Fruit fly (Drosophila melanogaster): ENCODE results near the gene Had1.

The Had1 gene

dm6 chrX:16288492-16288964 lies 19.9 kb downstream of the Had1 start, which contains the start of the genes CG32576 and caz (continued):
- no peak for TF ChIP-seq CG32772 (GFP tag; IDR thresholded peaks at IDR 0.05)
- TF ChIP-seq HmgZ (tag; optimal IDR thresholded peaks at IDR 0.05) = peak; percentile 13
- no peak for TF ChIP-seq CG10565 (GFP tag; optimal IDR thresholded peaks at IDR 0.05)
- peak in 1 of 2 experiments; percentile 21 for TF ChIP-seq bsh (GFP tag; optimal IDR thresholded peaks at IDR 0.05)
- TF ChIP-seq sim (GFP tag; IDR thresholded peaks at IDR 0.05) = no peak
- TF ChIP-seq btn (GFP tag; optimal IDR thresholded peaks at IDR 0.05) = no peak
- peak; percentile 22 for TF ChIP-seq CG10147 (GFP tag; optimal IDR thresholded peaks at IDR 0.05)
- TF ChIP-seq CG18011 (GFP tag; optimal IDR thresholded peaks at IDR 0.05) = peak; percentile 40
- no peak for TF ChIP-seq D19A (tag; optimal IDR thresholded peaks at IDR 0.05)
- no peak for TF ChIP-seq al (GFP tag; IDR thresholded peaks at IDR 0.05)
- no peak for TF ChIP-seq H2.0 (GFP tag; IDR thresholded peaks at IDR 0.05)
- no peak for TF ChIP-seq chinmo (GFP tag; IDR thresholded peaks at IDR 0.05; ENCODE audit: partially characterized antibody)
- no peak for TF ChIP-seq chn (GFP tag; optimal IDR thresholded peaks at IDR 0.05)
- peak; percentile 60 for TF ChIP-seq Xbp1 (GFP tag; optimal IDR thresholded peaks at IDR 0.05)
- TF ChIP-seq CG42726 (GFP tag; IDR thresholded peaks at IDR 0.05; ENCODE audit: partially characterized antibody) = no peak
- TF ChIP-seq Asciz (GFP tag; optimal IDR thresholded peaks at IDR 0.05) = no peak
- no peak for TF ChIP-seq CG6854 (GFP tag; optimal IDR thresholded peaks at IDR 0.05)
- TF ChIP-seq CG4617 (GFP tag; optimal IDR thresholded peaks at IDR 0.05; ENCODE audit: borderline replicate concordance) = peak; percentile 26
- TF ChIP-seq stwl (tag; optimal IDR thresholded peaks at IDR 0.05) = peak; percentile 83
- peak; percentile 72 for TF ChIP-seq CG13287 (GFP tag; IDR thresholded peaks at IDR 0.05; ENCODE audit: partially characterized antibody)
- TF ChIP-seq ac (GFP tag; optimal IDR thresholded peaks at IDR 0.05) = no peak
- no peak for TF ChIP-seq Hr39 (optimal IDR thresholded peaks at IDR 0.05)
- TF ChIP-seq CG17829 (tag; optimal IDR thresholded peaks at IDR 0.05) = peak; percentile 53
- no peak for TF ChIP-seq CG10462 (GFP tag; optimal IDR thresholded peaks at IDR 0.05)
- no peak for TF ChIP-seq CG4730 (GFP tag; IDR thresholded peaks at IDR 0.05)
- TF ChIP-seq ind (GFP tag; optimal IDR thresholded peaks at IDR 0.05) = peak; percentile 29
- no peak for TF ChIP-seq Abd-B (GFP tag; optimal IDR thresholded peaks at IDR 0.05)
- TF ChIP-seq usp (GFP tag; optimal IDR thresholded peaks at IDR 0.05) = no peak
- no peak for TF ChIP-seq Doc2 (GFP tag; IDR thresholded peaks at IDR 0.05)
- TF ChIP-seq CG9437 (GFP tag; optimal IDR thresholded peaks at IDR 0.05) = no peak
- no peak for TF ChIP-seq Atf6 (GFP tag; IDR thresholded peaks at IDR 0.05)
- TF ChIP-seq ci (GFP tag; IDR thresholded peaks at IDR 0.05) = 0 out of 3 replicates have a peak, but pooled peaks have one; percentile 30
- TF ChIP-seq Ada2b (GFP tag; IDR thresholded peaks at IDR 0.05) = no peak
- no peak for TF ChIP-seq CG18619 (GFP tag; optimal IDR thresholded peaks at IDR 0.05)
- TF ChIP-seq bowl (GFP tag; IDR thresholded peaks at IDR 0.05) = no peak
- TF ChIP-seq cad (GFP tag; optimal IDR thresholded peaks at IDR 0.05) = no peak
- peak; percentile 49 for TF ChIP-seq Max (GFP tag; optimal IDR thresholded peaks at IDR 0.05)
- TF ChIP-seq CG8924 (tag; optimal IDR thresholded peaks at IDR 0.05) = peak; percentile 60
- TF ChIP-seq odd (GFP tag; optimal IDR thresholded peaks at IDR 0.05) = no peak
- TF ChIP-seq fd102C (GFP tag; optimal IDR thresholded peaks at IDR 0.05) = no peak
- peak; percentile 40 for TF ChIP-seq Myb (GFP tag; optimal IDR thresholded peaks at IDR 0.05)
- TF ChIP-seq run (tag; optimal IDR thresholded peaks at IDR 0.05) = no peak
- no peak for TF ChIP-seq pan (optimal IDR thresholded peaks at IDR 0.05)
- TF ChIP-seq pan (GFP tag; optimal IDR thresholded peaks at IDR 0.05 in 1 of 2, IDR thresholded peaks at IDR 0.05 in 1 of 2) = no peak
- no peak for TF ChIP-seq Rx (GFP tag; IDR thresholded peaks at IDR 0.05)
- TF ChIP-seq dmrt99B (tag; optimal IDR thresholded peaks at IDR 0.05) = no peak
- TF ChIP-seq D (optimal IDR thresholded peaks at IDR 0.05) = no peak
- peak; percentile 23 for TF ChIP-seq D (GFP tag; optimal IDR thresholded peaks at IDR 0.05)
- TF ChIP-seq gt (GFP tag; IDR thresholded peaks at IDR 0.05) = no peak
- no peak for TF ChIP-seq GATAe (GFP tag; conservative IDR thresholded peaks at IDR 0.05)
- TF ChIP-seq CrebB (tag; optimal IDR thresholded peaks at IDR 0.05) = no peak
- no peak for TF ChIP-seq sr (GFP tag; IDR thresholded peaks at IDR 0.05)

Data from whole organism, embryonic.